Worm (Caenorhabditis elegans) whole organism, early embryonic: ENCODE results near the gene cutl-26.

ENCODE experiments used
- B0310.2 ChIP-seq: sonication (generic microtip); optimal IDR thresholded peaks from 2 replicates; lab custom pipeline; 2016; ENCODE audit warnings: mild to moderate bottlenecking, missing genetic modification characterization, missing compliant biosample characterization
- F13C5.2 ChIP-seq: sonication (generic microtip); optimal IDR thresholded peaks from 2 replicates; lab custom pipeline; 2017; ENCODE audit warnings: mild to moderate bottlenecking, missing genetic modification characterization, inconsistent platforms, missing compliant biosample characterization
- aly-1 ChIP-seq: sonication (generic microtip); optimal IDR thresholded peaks from 2 replicates; lab custom pipeline; 2016; ENCODE audit warnings: missing genetic modification characterization, missing compliant biosample characterization
- ama-1 ChIP-seq: fragments of 150-350 bp; optimal IDR thresholded peaks from 2 replicates; lab custom pipeline; 2014
- ceh-13 ChIP-seq: fragments of 200-800 bp; sonication (Bioruptor generic); optimal IDR thresholded peaks from 2 replicates; lab custom pipeline; 2018; ENCODE audit warnings: mild to moderate bottlenecking, missing genetic modification characterization, missing compliant biosample characterization
- ceh-36 ChIP-seq: sonication (generic microtip); optimal IDR thresholded peaks from 2 replicates; lab custom pipeline; 2016; ENCODE audit warnings: missing genetic modification characterization, inconsistent platforms, missing compliant biosample characterization
- ets-7 ChIP-seq: sonication (generic microtip); optimal IDR thresholded peaks from 2 replicates; lab custom pipeline; 2016; ENCODE audit warnings: missing genotype, missing genetic modification characterization, missing compliant biosample characterization
- flt-1 ChIP-seq: fragments of 200-800 bp; sonication (Bioruptor generic); IDR thresholded peaks from 2 replicates; pipeline ENCODE4 v1.3.6; 2022; ENCODE audit warnings: missing genetic modification characterization, missing compliant biosample characterization
- hmbx-1 ChIP-seq: sonication (generic microtip); optimal IDR thresholded peaks from 2 replicates; lab custom pipeline; 2016; ENCODE audit warnings: mild to moderate bottlenecking, missing genetic modification characterization, missing compliant biosample characterization
- hmg-4 ChIP-seq: fragments of 200-800 bp; sonication (Bioruptor generic); optimal IDR thresholded peaks from 2 replicates; lab custom pipeline; 2018; ENCODE audit warnings: mild to moderate bottlenecking, missing genetic modification characterization, missing compliant biosample characterization
- hnd-1 ChIP-seq: sonication (generic microtip); optimal IDR thresholded peaks from 2 replicates; lab custom pipeline; 2016; ENCODE audit warnings: missing genetic modification characterization, missing compliant biosample characterization
- pes-1 ChIP-seq: fragments of 200-800 bp; sonication (Bioruptor generic); IDR thresholded peaks from 2 replicates; pipeline ENCODE4 v1.3.6; 2022; ENCODE audit warnings: missing genetic modification reagents, missing genetic modification characterization, missing compliant biosample characterization
- scrt-1 ChIP-seq: fragments of 200-800 bp; sonication (Bioruptor generic); IDR thresholded peaks from 2 replicates; pipeline ENCODE4 v1.3.6; 2022; ENCODE audit warnings: missing genetic modification characterization, missing compliant biosample characterization
- sea-1 ChIP-seq: fragments of 200-800 bp; sonication (Bioruptor generic); conservative IDR thresholded peaks from 2 replicates; pipeline ENCODE4 v1.3.6; 2022; ENCODE audit warnings: missing genetic modification characterization, missing compliant biosample characterization
- tbx-11 ChIP-seq: fragments of 200-800 bp; sonication (Bioruptor generic); IDR thresholded peaks from 2 replicates; pipeline ENCODE4 v1.3.6; 2022; ENCODE audit warnings: missing genetic modification characterization, missing compliant biosample characterization
- tbx-37 ChIP-seq: fragments of 200-800 bp; sonication (Bioruptor generic); conservative IDR thresholded peaks from 2 replicates; pipeline ENCODE4 v1.3.6; 2022; ENCODE audit warnings: missing genetic modification reagents, missing genetic modification characterization, missing compliant biosample characterization
- tra-4 ChIP-seq: sonication (generic microtip); optimal IDR thresholded peaks from 2 replicates; lab custom pipeline; 2017; ENCODE audit warnings: missing genetic modification characterization, missing compliant biosample characterization

cutl-26 gene

DNA sequence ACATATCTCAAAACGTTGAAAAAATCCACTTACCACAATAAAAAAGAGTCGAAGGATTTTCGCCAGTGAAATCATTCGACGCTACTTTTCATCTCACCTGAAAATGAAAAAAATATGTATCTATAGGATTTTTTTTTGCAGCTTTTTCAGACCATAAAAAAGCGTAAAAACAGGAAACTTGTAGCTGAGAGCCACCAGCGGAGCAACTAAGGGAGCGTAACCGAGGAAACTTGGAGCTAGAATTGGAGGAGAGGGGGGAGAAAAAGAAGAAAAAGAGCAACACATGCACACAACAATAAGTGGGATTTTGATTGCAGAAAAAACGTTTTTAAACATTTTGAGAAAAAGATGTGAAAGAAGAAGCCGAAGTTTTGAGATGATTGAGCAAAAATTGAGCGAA lies at the start of gene cutl-26:
cutl-26 (minus strand) TSS at position 101 of the 400 bp plus-strand sequence.
- no peak for TF ChIP-seq ama-1 (lab: Kevin White, UChicago)
- TF ChIP-seq ets-7 (tag; lab: Kevin White, UChicago): no peak
- no peak for TF ChIP-seq ceh-13 (GFP tag; lab: Kevin White, UChicago)
- no peak for TF ChIP-seq aly-1 (tag; lab: Kevin White, UChicago)
- no peak for TF ChIP-seq F13C5.2 (tag; lab: Kevin White, UChicago)
- TF ChIP-seq hmbx-1 (tag; lab: Kevin White, UChicago): no peak
- no peak for TF ChIP-seq hmg-4 (GFP tag; lab: Kevin White, UChicago)
- no peak for TF ChIP-seq tbx-37 (GFP tag; lab: Robert Waterston, UW)
- no peak for TF ChIP-seq scrt-1 (GFP tag; lab: Robert Waterston, UW)
- TF ChIP-seq sea-1 (GFP tag; lab: Robert Waterston, UW): no peak
- TF ChIP-seq hnd-1: no peak
- TF ChIP-seq B0310.2 (tag; lab: Kevin White, UChicago): no peak
- no peak for TF ChIP-seq tra-4 (tag; lab: Kevin White, UChicago)
- no peak for TF ChIP-seq tbx-11 (GFP tag; lab: Robert Waterston, UW)
- TF ChIP-seq pes-1: no peak
- no peak for TF ChIP-seq flt-1 (GFP tag; lab: Robert Waterston, UW)
- no peak for TF ChIP-seq ceh-36 (tag; lab: Kevin White, UChicago)

DNA sequence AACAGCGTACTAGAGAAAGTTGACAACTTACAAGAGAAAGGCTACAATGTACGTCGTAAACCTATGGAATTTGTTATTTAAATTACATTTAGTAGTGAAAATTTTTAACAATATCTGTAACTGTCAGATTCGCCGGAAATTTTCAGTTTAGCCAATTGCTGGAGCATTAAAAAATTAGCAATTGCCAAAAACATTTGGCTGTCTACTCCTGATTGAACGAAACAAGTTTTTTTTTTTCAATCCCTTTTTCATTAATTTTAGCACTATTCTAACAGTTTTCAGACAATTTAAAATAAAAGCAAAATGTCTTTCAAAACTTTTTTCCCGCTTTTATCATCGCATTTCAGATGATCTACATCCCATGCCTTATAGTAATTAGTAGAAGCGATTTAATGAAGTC lies 49.4 kb upstream of the cutl-26 start:
- TF ChIP-seq B0310.2 (tag; lab: Kevin White, UChicago) (no peak), scrt-1 (GFP tag; lab: Robert Waterston, UW) (no peak), ama-1 (lab: Kevin White, UChicago) (no peak), tra-4 (tag; lab: Kevin White, UChicago) (no peak), hnd-1 (no peak), tbx-11 (GFP tag; lab: Robert Waterston, UW) (no peak), F13C5.2 (tag; lab: Kevin White, UChicago) (no peak), tbx-37 (GFP tag; lab: Robert Waterston, UW) (no peak), aly-1 (tag; lab: Kevin White, UChicago) (no peak), flt-1 (GFP tag; lab: Robert Waterston, UW) (no peak), sea-1 (GFP tag; lab: Robert Waterston, UW) (no peak), hmbx-1 (tag; lab: Kevin White, UChicago) (no peak), hmg-4 (GFP tag; lab: Kevin White, UChicago) (no peak), ets-7 (tag; lab: Kevin White, UChicago) (no peak)

DNA sequence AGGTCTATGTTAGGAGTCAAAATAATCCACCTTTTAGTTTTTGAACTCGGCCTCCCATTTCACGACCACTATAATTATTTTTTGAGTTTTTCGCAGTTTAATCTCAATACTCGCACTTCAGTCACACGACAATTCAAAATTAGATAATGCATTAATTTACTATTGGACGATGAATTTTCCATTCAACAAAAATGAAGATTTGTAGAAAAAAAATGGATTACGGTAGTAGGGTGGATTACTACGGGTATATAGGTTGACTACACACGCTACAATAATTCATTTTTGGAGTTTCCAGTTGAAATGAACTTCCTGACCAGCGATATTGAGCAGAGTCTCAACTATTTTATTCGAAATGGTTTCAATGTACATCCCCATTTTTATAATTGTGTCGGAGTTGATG lies 48.9 kb upstream of the cutl-26 start, which contains the start of gene srt-23:
srt-23 (plus strand) TSS at position 301 of the 400 bp plus-strand sequence.
- TF ChIP-seq pes-1 (no peak), ceh-13 (GFP tag; lab: Kevin White, UChicago) (no peak), hmg-4 (GFP tag; lab: Kevin White, UChicago) (no peak), scrt-1 (GFP tag; lab: Robert Waterston, UW) (no peak), tra-4 (tag; lab: Kevin White, UChicago) (no peak), ets-7 (tag; lab: Kevin White, UChicago) (no peak), flt-1 (GFP tag; lab: Robert Waterston, UW) (no peak), B0310.2 (tag; lab: Kevin White, UChicago) (no peak), hnd-1 (no peak), tbx-37 (GFP tag; lab: Robert Waterston, UW) (no peak), ceh-36 (tag; lab: Kevin White, UChicago) (no peak), tbx-11 (GFP tag; lab: Robert Waterston, UW) (no peak), ama-1 (lab: Kevin White, UChicago) (no peak), hmbx-1 (tag; lab: Kevin White, UChicago) (no peak), sea-1 (GFP tag; lab: Robert Waterston, UW) (no peak)

DNA sequence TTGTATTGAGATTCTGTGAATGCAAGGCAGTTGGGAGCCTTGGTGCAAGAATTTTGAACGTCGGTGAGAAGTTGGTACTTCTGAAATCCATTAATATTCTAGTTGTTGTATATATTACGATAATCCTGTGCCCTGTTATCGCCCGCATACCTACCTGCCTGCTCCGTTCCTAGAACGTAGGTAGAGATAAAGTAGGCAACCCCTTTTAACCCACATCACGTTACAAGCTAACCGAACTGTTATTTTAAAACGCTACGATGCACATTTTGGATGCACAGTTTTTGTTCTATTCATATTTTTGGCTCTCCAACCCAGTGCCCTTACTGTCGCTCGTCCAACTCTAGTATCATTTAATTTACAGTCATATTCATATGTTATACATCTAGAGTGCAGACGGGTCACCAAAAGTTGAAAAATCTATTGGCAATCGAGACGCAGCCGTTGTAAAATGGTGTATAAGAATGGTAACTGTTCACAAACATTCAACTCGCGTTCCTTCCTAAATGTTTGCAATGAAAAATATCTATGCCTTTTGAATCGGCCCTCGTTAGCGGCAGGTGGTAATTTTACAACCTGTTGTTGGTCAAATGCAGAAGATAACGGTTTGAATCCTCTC lies 46.9 kb upstream of the cutl-26 start:
- TF ChIP-seq ets-7 (tag; lab: Kevin White, UChicago) (no peak), scrt-1 (GFP tag; lab: Robert Waterston, UW) (no peak), ceh-36 (tag; lab: Kevin White, UChicago) (no peak), flt-1 (GFP tag; lab: Robert Waterston, UW) (no peak), hmg-4 (GFP tag; lab: Kevin White, UChicago) (no peak), ceh-13 (GFP tag; lab: Kevin White, UChicago) (no peak), tra-4 (tag; lab: Kevin White, UChicago) (no peak), tbx-11 (GFP tag; lab: Robert Waterston, UW) (no peak), aly-1 (tag; lab: Kevin White, UChicago) (no peak)

DNA sequence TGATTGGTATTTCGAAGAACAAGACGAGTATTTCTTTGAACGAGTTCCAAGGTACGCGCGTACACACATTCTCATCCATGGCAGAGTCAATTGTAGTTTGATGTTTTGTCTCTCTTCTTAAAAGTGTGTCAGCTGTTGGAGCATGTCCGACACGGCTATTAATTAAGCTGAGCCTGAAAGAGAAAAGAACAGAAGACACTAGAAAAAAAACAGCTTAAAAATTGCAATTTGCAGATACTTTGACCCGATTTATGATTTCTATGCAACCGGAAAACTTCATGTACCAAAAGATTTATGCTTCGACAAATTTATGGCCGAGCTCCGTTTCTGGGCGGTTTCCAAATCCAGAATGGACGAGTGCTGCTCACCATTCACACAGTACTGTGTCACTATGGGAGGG lies 42.0 kb upstream of the cutl-26 start:
- TF ChIP-seq pes-1 (no peak), aly-1 (tag; lab: Kevin White, UChicago) (no peak), ceh-13 (GFP tag; lab: Kevin White, UChicago) (no peak), tra-4 (tag; lab: Kevin White, UChicago) (no peak), ceh-36 (tag; lab: Kevin White, UChicago) (no peak), ama-1 (lab: Kevin White, UChicago) (no peak), sea-1 (GFP tag; lab: Robert Waterston, UW) (no peak), B0310.2 (tag; lab: Kevin White, UChicago) (no peak), F13C5.2 (tag; lab: Kevin White, UChicago) (no peak), scrt-1 (GFP tag; lab: Robert Waterston, UW) (no peak), tbx-37 (GFP tag; lab: Robert Waterston, UW) (no peak)

DNA sequence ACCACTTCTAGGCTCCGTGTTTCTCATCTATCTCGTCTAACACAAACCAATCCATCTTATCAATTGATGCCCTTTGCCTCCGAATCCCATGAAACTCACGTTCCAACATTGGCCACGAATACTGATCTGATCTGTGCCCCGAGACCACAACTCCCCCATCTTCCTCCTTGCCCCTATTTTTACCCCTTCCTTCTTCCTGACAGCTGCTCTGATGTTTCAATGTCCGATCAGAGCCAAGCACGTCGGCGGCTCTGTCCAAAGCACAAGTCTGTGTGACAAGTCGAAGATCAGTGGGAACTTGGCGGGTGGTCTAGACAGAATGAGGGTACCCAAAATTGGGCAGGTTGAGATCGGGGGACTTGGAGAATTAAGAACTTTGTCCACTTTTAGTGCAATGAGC lies 38.8 kb upstream of the cutl-26 start:
- TF ChIP-seq sea-1 (GFP tag; lab: Robert Waterston, UW): no peak
- no peak for TF ChIP-seq ama-1 (lab: Kevin White, UChicago)
- no peak for TF ChIP-seq tbx-11 (GFP tag; lab: Robert Waterston, UW)
- no peak for TF ChIP-seq tbx-37 (GFP tag; lab: Robert Waterston, UW)
- TF ChIP-seq ets-7 (tag; lab: Kevin White, UChicago): no peak
- TF ChIP-seq hmbx-1 (tag; lab: Kevin White, UChicago): no peak
- no peak for TF ChIP-seq tra-4 (tag; lab: Kevin White, UChicago)
- no peak for TF ChIP-seq scrt-1 (GFP tag; lab: Robert Waterston, UW)
- no peak for TF ChIP-seq aly-1 (tag; lab: Kevin White, UChicago)
- no peak for TF ChIP-seq F13C5.2 (tag; lab: Kevin White, UChicago)
- TF ChIP-seq flt-1 (GFP tag; lab: Robert Waterston, UW): no peak
- no peak for TF ChIP-seq hmg-4 (GFP tag; lab: Kevin White, UChicago)
- TF ChIP-seq B0310.2 (tag; lab: Kevin White, UChicago): no peak
- no peak for TF ChIP-seq ceh-13 (GFP tag; lab: Kevin White, UChicago)
- TF ChIP-seq pes-1: no peak
- no peak for TF ChIP-seq ceh-36 (tag; lab: Kevin White, UChicago)
- TF ChIP-seq hnd-1: no peak
